Worm (Caenorhabditis elegans) whole organism, L2 larva: Measurements from ENCODE around the gene srh-207.

Experiments
- egl-27 ChIP-seq: sonication (generic microtip); optimal IDR thresholded peaks from 3 replicates; lab custom pipeline; 2017; ENCODE audit warnings: missing biosample characterization, missing genetic modification reagents, missing genetic modification characterization
- lin-39 ChIP-seq: fragments of 150-350 bp; optimal IDR thresholded peaks from 2 replicates; lab custom pipeline; 2014; ENCODE audit warnings: missing biosample characterization, missing genetic modification reagents, missing genetic modification characterization
- unc-62 ChIP-seq: fragments of 150-350 bp; optimal IDR thresholded peaks from 2 replicates; lab custom pipeline; 2014; ENCODE audit warnings: missing biosample characterization, missing genetic modification reagents, missing genetic modification characterization

DNA sequence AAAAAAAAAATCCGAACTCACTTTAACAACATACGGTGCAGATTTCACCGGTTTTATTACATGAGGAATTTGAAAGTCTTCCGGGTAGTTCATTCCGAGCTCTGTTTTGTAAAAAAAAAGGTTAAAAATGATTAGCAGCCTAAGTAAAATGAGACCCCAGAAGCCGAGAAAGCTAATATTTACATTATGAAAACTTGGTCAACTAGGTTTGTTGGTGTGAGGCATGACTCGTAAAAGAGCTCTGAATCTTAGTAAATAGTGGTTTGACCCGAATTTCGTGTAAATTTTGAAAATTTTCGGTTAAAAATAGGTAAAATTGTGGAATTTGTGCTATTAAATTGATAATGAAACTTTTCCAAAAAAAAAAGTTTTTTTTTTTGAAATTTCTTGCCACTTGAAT is 47.6 kb downstream of the srh-207 start, which contains the start of gene C08E8.1:
- no peak for TF ChIP-seq egl-27 (tag; lab: Kevin White, UChicago)
- TF ChIP-seq unc-62 (GFP tag; lab: Kevin White, UChicago) = no peak
- TF ChIP-seq lin-39 = no peak
